Fruit fly (Drosophila melanogaster) whole organism, wandering third instar larva: ENCODE measurements around the gene nero.

Source experiments
- Abd-B ChIP-seq: fragments of >200 bp; optimal IDR thresholded peaks from 2 replicates; lab custom pipeline; 2017; ENCODE audit warnings: missing biosample characterization, missing genetic modification characterization
- CG9705 ChIP-seq: fragments of 200-800 bp; sonication (Bioruptor generic); optimal IDR thresholded peaks from 2 replicates; lab custom pipeline; 2018; ENCODE audit warnings: missing biosample characterization, mild to moderate bottlenecking, missing genetic modification characterization
- Dfd ChIP-seq: fragments of >200 bp; optimal IDR thresholded peaks from 2 replicates; lab custom pipeline; 2017; ENCODE audit warnings: missing biosample characterization, missing genetic modification characterization
- Dif ChIP-seq: fragments of 200-275, 200-300 bp; sonication (Bioruptor generic); optimal IDR thresholded peaks from 2 replicates; lab custom pipeline; 2018; ENCODE audit warnings: missing biosample characterization, missing genetic modification characterization; ENCODE audit not compliant: partially characterized antibody
- GATAd ChIP-seq: sonication (Bioruptor generic); optimal IDR thresholded peaks from 2 replicates; lab custom pipeline; 2016; ENCODE audit warnings: missing biosample characterization, missing genetic modification characterization
- HLH106 ChIP-seq: fragments of 200-800 bp; optimal IDR thresholded peaks from 3 replicates; lab custom pipeline; 2019; ENCODE audit warnings: missing biosample characterization, mild to moderate bottlenecking, missing genetic modification characterization, moderate library complexity
- Hnf4 ChIP-seq: fragments of 200-800 bp; sonication (Bioruptor generic); optimal IDR thresholded peaks from 2 replicates; lab custom pipeline; 2016; ENCODE audit warnings: missing biosample characterization, mild to moderate bottlenecking, missing genetic modification characterization
- Hr78 ChIP-seq: fragments of >200 bp; optimal IDR thresholded peaks from 2 replicates; lab custom pipeline; 2017; ENCODE audit warnings: missing biosample characterization, missing genetic modification characterization
- Hr83 ChIP-seq: fragments of 200-300 bp; sonication (Bioruptor generic); optimal IDR thresholded peaks from 2 replicates; lab custom pipeline; 2016; ENCODE audit warnings: missing biosample characterization, mild to moderate bottlenecking, missing genetic modification characterization, moderate library complexity; ENCODE audit not compliant: poor library complexity, severe bottlenecking
- Jra ChIP-seq: sonication (Bioruptor generic); optimal IDR thresholded peaks from 2 replicates; lab custom pipeline; 2016; ENCODE audit warnings: missing biosample characterization, missing genetic modification characterization
- Mio ChIP-seq: sonication (Bioruptor generic); optimal IDR thresholded peaks from 2 replicates; lab custom pipeline; 2016; ENCODE audit warnings: missing biosample characterization, missing genetic modification characterization
- Myc ChIP-seq: fragments of >200 bp; optimal IDR thresholded peaks from 2 replicates; lab custom pipeline; 2017
- N ChIP-seq: fragments of >200 bp; optimal IDR thresholded peaks from 2 replicates; lab custom pipeline; 2018; ENCODE audit warnings: missing biosample characterization, missing external identifiers, missing genetic modification characterization
- OdsH ChIP-seq: fragments of 200-800 bp; sonication (Bioruptor generic); optimal IDR thresholded peaks from 2 replicates; lab custom pipeline; 2016; ENCODE audit warnings: missing biosample characterization, mild to moderate bottlenecking, missing genetic modification characterization
- Rel ChIP-seq, 2 experiments: fragments of 200-800 bp; sonication (Bioruptor generic) in 1 of 2; optimal IDR thresholded peaks; 2 replicates in 1 of 2; 3 replicates in 1 of 2; lab custom pipeline; 2016 to 2019; ENCODE audit warnings: mild to moderate bottlenecking in 2 of 2, missing biosample characterization in 2 of 2, missing genetic modification characterization in 2 of 2, moderate library complexity in 1 of 2
- Sp1 ChIP-seq: fragments of 200-800 bp; sonication (Bioruptor generic); optimal IDR thresholded peaks from 3 replicates; lab custom pipeline; 2019; ENCODE audit warnings: missing biosample characterization, mild to moderate bottlenecking, missing genetic modification characterization, moderate library complexity
- Vsx2 ChIP-seq: fragments of 200-300, 225-300 bp; sonication (Bioruptor generic); optimal IDR thresholded peaks from 2 replicates; lab custom pipeline; 2018; ENCODE audit warnings: missing biosample characterization, missing genetic modification characterization; ENCODE audit not compliant: partially characterized antibody
- brk ChIP-seq: fragments of 200-800 bp; sonication (Bioruptor generic); optimal IDR thresholded peaks from 2 replicates; lab custom pipeline; 2016; ENCODE audit warnings: missing biosample characterization, mild to moderate bottlenecking, missing genetic modification characterization
- dl ChIP-seq, 2 experiments: fragments of 175-275, 200-275 bp in 1 of 2; fragments of 200-275 bp in 1 of 2; sonication (Bioruptor generic); optimal IDR thresholded peaks; lab custom pipeline; 2018; ENCODE audit warnings: mild to moderate bottlenecking in 2 of 2, missing biosample characterization in 2 of 2, missing genetic modification characterization in 2 of 2, moderate library complexity in 2 of 2; ENCODE audit not compliant: partially characterized antibody in 2 of 2, insufficient read depth in 1 of 2
- dmrt93B ChIP-seq: fragments of 200-800 bp; sonication (Bioruptor generic); optimal IDR thresholded peaks from 2 replicates; lab custom pipeline; 2018; ENCODE audit warnings: missing biosample characterization, mild to moderate bottlenecking, missing genetic modification characterization
- dsf ChIP-seq: sonication (Bioruptor generic); optimal IDR thresholded peaks from 2 replicates; lab custom pipeline; 2016; ENCODE audit warnings: missing biosample characterization, missing genetic modification characterization, borderline replicate concordance
- ey ChIP-seq: fragments of 200-800 bp; sonication (Bioruptor generic); optimal IDR thresholded peaks from 2 replicates; lab custom pipeline; 2016; ENCODE audit warnings: missing biosample characterization, missing genetic modification characterization
- foxo ChIP-seq, 2 experiments: fragments of 200-800 bp; sonication (Bioruptor generic); optimal IDR thresholded peaks; 2 replicates in 1 of 2; 3 replicates in 1 of 2; lab custom pipeline; 2016 to 2017; ENCODE audit warnings: missing biosample characterization in 2 of 2, missing genetic modification characterization in 2 of 2
- fru ChIP-seq: fragments of 200-800 bp; sonication (Bioruptor generic); optimal IDR thresholded peaks from 3 replicates; lab custom pipeline; 2016; ENCODE audit warnings: missing biosample characterization, mild to moderate bottlenecking, missing genetic modification characterization
- h ChIP-seq: fragments of 200-800 bp; sonication (Bioruptor generic); optimal IDR thresholded peaks from 3 replicates; lab custom pipeline; 2016; ENCODE audit warnings: missing biosample characterization, mild to moderate bottlenecking, missing genetic modification characterization
- lola ChIP-seq: fragments of >200 bp; optimal IDR thresholded peaks from 2 replicates; lab custom pipeline; 2017; ENCODE audit warnings: missing biosample characterization, missing genetic modification characterization
- pan ChIP-seq: fragments of >200 bp; optimal IDR thresholded peaks from 2 replicates; lab custom pipeline; 2017
- psq ChIP-seq: fragments of 200-800 bp; sonication (Bioruptor generic); optimal IDR thresholded peaks from 3 replicates; lab custom pipeline; 2017; ENCODE audit warnings: missing biosample characterization, mild to moderate bottlenecking, missing genetic modification characterization, moderate library complexity
- rgr ChIP-seq: fragments of 200-800 bp; sonication (Bioruptor generic); optimal IDR thresholded peaks from 3 replicates; lab custom pipeline; 2016; ENCODE audit warnings: missing biosample characterization, mild to moderate bottlenecking, missing genetic modification characterization
- sage ChIP-seq: fragments of 200-800 bp; sonication (Bioruptor generic); optimal IDR thresholded peaks from 2 replicates; lab custom pipeline; 2016; ENCODE audit warnings: missing biosample characterization, mild to moderate bottlenecking, missing genetic modification characterization
- sv ChIP-seq: fragments of 200-800 bp; sonication (Bioruptor generic); optimal IDR thresholded peaks from 3 replicates; lab custom pipeline; 2016; ENCODE audit warnings: missing biosample characterization, missing genetic modification characterization
- tai ChIP-seq: sonication (Bioruptor generic); optimal IDR thresholded peaks from 2 replicates; lab custom pipeline; 2016; ENCODE audit warnings: missing biosample characterization, missing genetic modification characterization
- woc ChIP-seq: sonication (Bioruptor generic); optimal IDR thresholded peaks from 2 replicates; lab custom pipeline; 2016; ENCODE audit warnings: missing biosample characterization, mild to moderate bottlenecking, missing genetic modification characterization

nero gene

dm6 chr3R:31709142-31709541, 38.2 kb downstream of the nero start:
- TF ChIP-seq dmrt93B (GFP tag; lab: Kevin White, UChicago) = no peak
- peak; percentile 39 for TF ChIP-seq rgr
- TF ChIP-seq HLH106 (tag; lab: Kevin White, UChicago) = peak; percentile 40
- TF ChIP-seq OdsH (GFP tag; lab: Kevin White, UChicago) = no peak
- TF ChIP-seq Sp1 (GFP tag; lab: Kevin White, UChicago) = peak; percentile 0
- TF ChIP-seq fru (GFP tag; lab: Kevin White, UChicago) = peak; percentile 22
- TF ChIP-seq psq = no peak
- TF ChIP-seq foxo (GFP tag; optimal IDR thresholded peaks at IDR 0.05; lab: Kevin White, UChicago) = peak in 1 of 2 experiments; percentile 49
- TF ChIP-seq Myc (lab: Kevin White, UChicago) = no peak
- peak; percentile 54 for TF ChIP-seq h (GFP tag; lab: Kevin White, UChicago)
- no peak for TF ChIP-seq Hnf4
- TF ChIP-seq Dfd = no peak
- TF ChIP-seq brk = no peak
- no peak for TF ChIP-seq Mio
- TF ChIP-seq ey (GFP tag; lab: Kevin White, UChicago) = peak; percentile 35

- no peak for TF ChIP-seq Hr83 (GFP tag; lab: Kevin White, UChicago)
Observed at dm6 chr3R:31708240-31708639, 39.1 kb downstream of the nero start, which contains the start of gene CG42693. TSS of gene CG42693 (minus strand) at chr3R:31708340.

- TF ChIP-seq CG9705 (GFP tag; lab: Kevin White, UChicago) = no peak
- TF ChIP-seq, all 38 proteins: peak for 0
Observed at dm6 chr3R:31706895-31707238, 40.5 kb downstream of the nero start.

dm6 chr3R:31706142-31706894, 41.0 kb downstream of the nero start:
- no peak for TF ChIP-seq Mio
- TF ChIP-seq brk = no peak
- TF ChIP-seq HLH106 (tag; lab: Kevin White, UChicago) = no peak
- TF ChIP-seq N = no peak
- TF ChIP-seq Jra (GFP tag; lab: Kevin White, UChicago) = no peak
- TF ChIP-seq Dfd = no peak
- TF ChIP-seq fru (GFP tag; lab: Kevin White, UChicago) = no peak
- TF ChIP-seq dl (GFP tag; optimal IDR thresholded peaks at IDR 0.05; lab: Kevin White, UChicago; ENCODE audit: insufficient read depth in 1 of 2, partially characterized antibody in 2 of 2) = no peak
- no peak for TF ChIP-seq Hr83 (GFP tag; lab: Kevin White, UChicago)
- no peak for TF ChIP-seq Myc (lab: Kevin White, UChicago)
- no peak for TF ChIP-seq Rel (GFP tag; optimal IDR thresholded peaks at IDR 0.05; lab: Kevin White, UChicago)
- no peak for TF ChIP-seq Rel (tag; optimal IDR thresholded peaks at IDR 0.05; lab: Kevin White, UChicago)
- no peak for TF ChIP-seq dmrt93B (GFP tag; lab: Kevin White, UChicago)
- TF ChIP-seq sage (GFP tag; lab: Kevin White, UChicago) = no peak
- TF ChIP-seq tai (GFP tag; lab: Kevin White, UChicago) = no peak
- no peak for TF ChIP-seq Abd-B
- no peak for TF ChIP-seq Dif (GFP tag; lab: Kevin White, UChicago)
- no peak for TF ChIP-seq sv
- no peak for TF ChIP-seq psq
- TF ChIP-seq rgr = no peak
- TF ChIP-seq lola (GFP tag; lab: Kevin White, UChicago) = no peak

- no peak for TF ChIP-seq Dfd
- TF ChIP-seq Hnf4 = no peak
- no peak for TF ChIP-seq brk
- no peak for TF ChIP-seq sv
- TF ChIP-seq Myc (lab: Kevin White, UChicago) = no peak
- no peak for TF ChIP-seq OdsH (GFP tag; lab: Kevin White, UChicago)
- no peak for TF ChIP-seq rgr
- TF ChIP-seq Sp1 (GFP tag; lab: Kevin White, UChicago) = no peak
- TF ChIP-seq, all 38 proteins: peak for 0
Observed at dm6 chr3R:31704524-31705215, 42.7 kb downstream of the nero start.

- TF ChIP-seq sage (GFP tag; lab: Kevin White, UChicago) (no peak), Myc (lab: Kevin White, UChicago) (no peak), brk (no peak), dmrt93B (GFP tag; lab: Kevin White, UChicago) (no peak), HLH106 (tag; lab: Kevin White, UChicago) (no peak), woc (no peak), Vsx2 (no peak), tai (GFP tag; lab: Kevin White, UChicago) (no peak), h (GFP tag; lab: Kevin White, UChicago) (no peak), Dfd (no peak), CG9705 (GFP tag; lab: Kevin White, UChicago) (no peak), dsf (GFP tag; lab: Kevin White, UChicago) (no peak), pan (no peak), GATAd (no peak), lola (GFP tag; lab: Kevin White, UChicago) (no peak), Hr78 (GFP tag; lab: Kevin White, UChicago) (no peak), Dif (GFP tag; lab: Kevin White, UChicago) (no peak), rgr (no peak)
Observed at dm6 chr3R:31703370-31703769, 44.0 kb downstream of the nero start.
